Worm (Caenorhabditis elegans) whole organism, midembryonic: Measurements from ENCODE around the gene srw-23.

ENCODE experiments used
- T22C8.4 ChIP-seq: fragments of 200-800 bp; sonication (Bioruptor generic); IDR thresholded peaks from 2 replicates; pipeline ENCODE4 v1.3.6; 2022; ENCODE audit warnings: missing genetic modification characterization, missing compliant biosample characterization
- cog-1 ChIP-seq: sonication (generic microtip); optimal IDR thresholded peaks from 2 replicates; lab custom pipeline; 2016; ENCODE audit warnings: missing genetic modification characterization, missing compliant biosample characterization
- flt-1 ChIP-seq: fragments of 200-800 bp; sonication (Bioruptor generic); IDR thresholded peaks from 2 replicates; pipeline ENCODE4 v1.3.6; 2022; ENCODE audit warnings: missing genetic modification characterization, missing compliant biosample characterization
- klf-2 ChIP-seq: fragments of 200-800 bp; sonication (Bioruptor generic); conservative IDR thresholded peaks from 2 replicates; pipeline ENCODE4 v1.3.6; 2022; ENCODE audit warnings: missing genetic modification reagents, missing genetic modification characterization, missing compliant biosample characterization
- med-1 ChIP-seq: sonication (generic microtip); optimal IDR thresholded peaks from 2 replicates; lab custom pipeline; 2017; ENCODE audit warnings: missing genetic modification characterization, mild to moderate bottlenecking, missing compliant biosample characterization, antibody characterized with exemption, missing genetic modification reagents; ENCODE audit not compliant: insufficient read depth
- ref-1 ChIP-seq: fragments of 200-800 bp; sonication (Bioruptor generic); conservative IDR thresholded peaks from 2 replicates; pipeline ENCODE4 v1.3.6; 2022; ENCODE audit warnings: missing genetic modification reagents, missing genetic modification characterization, missing compliant biosample characterization
- tab-1 ChIP-seq: fragments of 200-800 bp; sonication (Bioruptor generic); IDR thresholded peaks from 2 replicates; pipeline ENCODE4 v1.3.6; 2022; ENCODE audit warnings: missing genetic modification characterization, missing compliant biosample characterization
- ztf-23 ChIP-seq: fragments of 200-800 bp; sonication (Bioruptor generic); IDR thresholded peaks from 2 replicates; pipeline ENCODE4 v1.3.6; 2022; ENCODE audit warnings: missing genetic modification reagents, missing genetic modification characterization, missing compliant biosample characterization
- ztf-29 ChIP-seq: fragments of 200-800 bp; sonication (Bioruptor generic); IDR thresholded peaks from 2 replicates; pipeline ENCODE4 v1.3.6; 2022; ENCODE audit warnings: missing genetic modification reagents, missing genetic modification characterization, missing compliant biosample characterization

The srw-23 gene

DNA sequence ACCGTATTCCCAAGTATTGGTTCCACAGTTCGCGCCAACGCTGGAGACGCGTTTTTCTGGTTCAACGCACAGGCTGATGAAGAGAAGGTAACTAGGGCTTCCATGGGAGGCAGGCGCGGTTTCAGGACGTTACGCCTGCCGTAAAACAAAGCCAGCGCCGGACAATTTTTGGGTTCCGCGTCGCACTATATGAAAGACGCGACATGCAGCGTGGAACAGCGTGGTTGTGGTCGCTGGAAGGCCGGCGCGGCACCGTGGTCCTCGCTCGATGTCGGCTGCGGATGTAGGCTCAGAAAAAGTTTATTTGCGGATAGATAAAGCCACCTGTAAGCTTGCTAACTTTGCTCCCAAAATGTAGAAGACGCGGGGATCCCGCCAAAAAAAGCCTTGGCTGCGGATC lies 35.3 kb upstream of the srw-23 start:
- no peak for TF ChIP-seq cog-1 (tag; lab: Kevin White, UChicago)
- TF ChIP-seq ref-1, result no peak
- no peak for TF ChIP-seq klf-2
- no peak for TF ChIP-seq tab-1 (GFP tag; lab: Robert Waterston, UW)
- no peak for TF ChIP-seq flt-1 (GFP tag; lab: Robert Waterston, UW)

DNA sequence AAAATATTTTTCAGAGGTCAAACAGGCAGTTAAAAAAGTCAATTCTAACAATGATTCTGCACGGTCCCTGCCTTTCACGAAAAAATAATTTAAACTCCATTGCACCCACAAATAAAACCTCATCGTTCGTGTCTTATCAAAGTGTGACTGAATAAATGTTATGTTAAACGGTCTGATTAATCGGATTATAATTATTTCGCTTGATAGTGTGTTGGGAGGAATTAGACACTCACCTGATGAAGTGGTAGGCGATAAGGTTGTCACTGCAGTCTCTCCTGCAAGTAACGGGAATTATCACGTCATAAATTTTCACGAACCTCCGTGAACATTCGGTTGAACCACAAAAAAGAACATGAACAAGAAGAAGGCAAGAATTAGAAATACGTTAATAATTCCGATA lies 33.5 kb upstream of the srw-23 start:
- TF ChIP-seq ztf-23, result no peak
- no peak for TF ChIP-seq tab-1 (GFP tag; lab: Robert Waterston, UW)
- no peak for TF ChIP-seq klf-2
- TF ChIP-seq med-1, result no peak
- no peak for TF ChIP-seq ztf-29
- no peak for TF ChIP-seq flt-1 (GFP tag; lab: Robert Waterston, UW)
- TF ChIP-seq T22C8.4, result no peak
- no peak for TF ChIP-seq ref-1
- TF ChIP-seq cog-1 (tag; lab: Kevin White, UChicago), result no peak

DNA sequence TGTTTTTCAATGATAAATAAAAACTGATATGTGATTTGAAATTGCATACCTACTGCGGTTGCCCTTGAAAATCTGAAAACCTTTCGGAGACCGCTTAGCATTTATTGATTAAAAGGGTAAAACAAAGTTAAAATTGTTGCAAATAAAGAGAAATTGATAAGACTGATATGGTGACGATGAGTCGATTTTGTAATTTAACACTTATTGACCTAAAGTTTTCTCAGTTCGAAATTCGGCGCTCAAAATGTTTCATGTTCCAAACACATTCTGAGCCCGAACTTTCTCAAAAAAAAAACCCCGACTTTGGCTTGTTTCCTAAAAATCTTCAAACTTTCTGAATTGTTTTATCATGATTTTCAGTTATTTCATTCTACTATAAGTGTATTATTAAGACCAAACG lies 32.8 kb upstream of the srw-23 start, which contains the start of gene clec-40:
Gene clec-40, minus strand, starts transcription at position 101 of the 400 bp plus-strand sequence.
- TF ChIP-seq cog-1 (tag; lab: Kevin White, UChicago) (no peak), klf-2 (no peak), ztf-29 (no peak), ztf-23 (no peak), flt-1 (GFP tag; lab: Robert Waterston, UW) (no peak), ref-1 (no peak), med-1 (no peak), tab-1 (GFP tag; lab: Robert Waterston, UW) (no peak), T22C8.4 (no peak)

DNA sequence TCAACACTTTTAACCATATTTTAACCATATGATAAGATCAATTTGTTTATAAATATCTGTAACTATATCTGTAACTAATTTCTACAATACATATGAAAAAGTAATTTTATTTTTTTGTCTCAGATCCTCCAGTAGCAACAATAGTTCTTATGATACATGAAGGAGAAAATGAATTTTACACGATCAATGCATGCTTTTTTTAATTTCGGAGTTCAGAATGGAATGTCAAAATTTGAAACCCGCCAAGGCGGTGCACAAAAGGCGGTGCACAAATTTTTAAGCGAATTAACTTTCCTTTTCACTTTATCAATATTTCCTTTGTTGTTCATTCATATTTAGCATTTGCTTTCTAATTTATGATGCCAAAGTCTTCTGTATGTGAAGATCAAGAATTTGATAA lies 30.8 kb upstream of the srw-23 start, which contains the start of gene clec-25:
Gene clec-25, plus strand, starts transcription at position 301 of the 400 bp plus-strand sequence.
- TF ChIP-seq klf-2 (no peak), cog-1 (tag; lab: Kevin White, UChicago) (no peak), ztf-29 (no peak), flt-1 (GFP tag; lab: Robert Waterston, UW) (no peak), T22C8.4 (no peak)

DNA sequence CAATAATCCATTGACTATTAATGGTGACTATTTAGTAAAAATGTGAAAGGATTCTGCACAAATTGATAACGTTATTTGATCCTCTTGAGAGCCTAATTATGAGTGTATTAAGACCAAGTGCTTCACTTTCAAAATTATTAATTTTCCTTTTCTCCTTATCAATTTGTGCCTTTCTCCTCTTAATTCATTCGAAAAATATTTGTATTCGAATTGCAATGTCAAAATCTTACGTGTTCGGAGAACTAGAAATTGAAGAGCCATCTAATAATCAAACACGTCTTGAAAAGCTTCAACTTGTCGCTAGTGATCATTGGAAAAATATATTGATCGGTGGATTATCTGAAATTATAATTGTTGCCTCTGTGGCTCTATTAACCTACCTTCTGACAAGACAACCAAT lies 25.2 kb upstream of the srw-23 start, which contains the start of the genes clec-36 and clec-26:
Gene clec-36, minus strand, starts transcription at position 101 of the 400 bp plus-strand sequence.
Gene clec-26, plus strand, starts transcription at position 114 of the 400 bp plus-strand sequence.
- TF ChIP-seq T22C8.4 (no peak), ztf-23 (no peak), tab-1 (GFP tag; lab: Robert Waterston, UW) (no peak)

DNA sequence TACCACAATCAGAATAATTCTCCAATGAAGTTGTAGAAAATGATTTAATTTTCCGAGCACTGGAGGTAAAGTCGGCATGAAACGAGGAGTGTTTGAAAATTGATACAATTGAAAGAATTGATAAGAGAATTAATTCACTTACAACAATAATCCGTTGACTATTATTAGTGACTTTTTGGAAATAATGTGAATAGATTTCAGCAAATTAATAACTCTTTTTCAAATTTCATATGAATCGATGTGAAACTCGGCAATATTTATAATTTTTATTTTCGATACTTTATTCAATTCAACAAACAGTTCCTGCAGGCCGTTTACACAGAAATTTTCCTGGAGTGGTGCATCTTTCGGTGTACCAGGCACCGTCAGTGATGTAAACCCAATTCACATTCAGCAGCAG lies 21.7 kb upstream of the srw-23 start, which contains the start of gene clec-37:
Gene clec-37, minus strand, starts transcription at position 101 of the 400 bp plus-strand sequence.
- TF ChIP-seq ztf-29 (no peak), klf-2 (no peak), cog-1 (tag; lab: Kevin White, UChicago) (no peak), tab-1 (GFP tag; lab: Robert Waterston, UW) (no peak), med-1 (no peak), ztf-23 (no peak), T22C8.4 (no peak), ref-1 (no peak), flt-1 (GFP tag; lab: Robert Waterston, UW) (no peak)

DNA sequence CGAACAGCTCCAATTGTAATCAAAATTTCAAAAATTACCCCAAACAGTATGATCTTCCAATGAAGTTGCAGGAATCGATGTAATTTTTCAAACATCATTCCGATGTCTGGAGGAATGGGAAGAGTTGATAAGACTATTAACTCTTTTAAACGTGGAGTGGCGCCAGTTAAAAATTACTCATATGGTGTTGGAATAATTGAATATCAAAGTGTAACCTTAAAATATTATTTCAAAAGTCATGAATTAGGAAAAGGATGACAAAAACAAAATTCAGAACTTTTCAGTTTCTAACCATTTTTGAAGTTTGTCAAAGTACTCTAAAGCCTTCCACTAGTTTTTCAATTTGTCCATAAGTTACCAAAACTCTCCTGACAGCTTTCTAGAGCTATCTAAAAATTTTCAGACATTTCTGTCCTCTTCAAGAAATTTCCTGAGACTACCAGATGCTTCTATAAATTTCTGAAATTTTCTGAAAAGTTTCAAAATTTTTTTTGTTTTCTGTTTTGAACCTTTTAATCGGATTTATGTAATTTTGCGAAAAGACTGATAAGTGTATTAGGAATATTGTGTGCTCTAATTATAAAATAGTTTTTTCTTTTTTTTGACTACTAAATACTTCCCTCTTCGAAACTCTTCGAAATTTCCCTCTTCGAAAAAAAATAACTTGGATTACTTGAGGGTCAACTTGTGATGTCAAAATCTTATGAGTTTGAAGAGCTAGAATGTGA lies 19.6 kb upstream of the srw-23 start, which contains the start of the genes clec-35 and clec-27:
Gene clec-35, minus strand, starts transcription at position 101 of the 728 bp plus-strand sequence.
Gene clec-27, plus strand, starts transcription at position 678 of the 728 bp plus-strand sequence.
- TF ChIP-seq ztf-23, result no peak
- TF ChIP-seq tab-1 (GFP tag; lab: Robert Waterston, UW), result no peak
- no peak for TF ChIP-seq ztf-29
- no peak for TF ChIP-seq klf-2
- no peak for TF ChIP-seq ref-1

DNA sequence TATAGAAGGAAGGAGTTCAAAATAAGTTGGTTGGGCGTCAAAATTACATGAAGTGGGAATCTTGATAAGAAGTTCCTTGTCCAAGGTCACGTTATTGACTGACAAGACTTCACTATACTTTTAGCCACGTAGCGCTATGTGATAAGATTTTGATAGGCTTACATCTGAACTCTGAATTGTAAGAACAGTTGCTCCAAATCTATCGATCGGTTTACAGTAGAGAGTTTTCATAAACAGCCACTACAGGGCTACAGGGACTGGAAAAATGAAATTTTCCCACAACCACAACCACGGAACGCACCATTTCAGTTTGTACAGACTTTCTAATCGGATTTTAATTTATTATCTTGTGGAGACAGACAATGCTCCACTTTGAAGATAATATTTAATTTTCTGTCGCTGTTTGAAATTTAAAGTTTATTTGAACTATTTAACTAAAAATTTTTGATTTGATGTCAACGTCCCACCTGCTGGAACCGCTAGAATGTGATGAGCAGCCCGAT lies 15.7 kb upstream of the srw-23 start, which contains the start of the genes clec-31 and clec-22:
Gene clec-31, minus strand, starts transcription at position 101 of the 503 bp plus-strand sequence.
Gene clec-22, plus strand, starts transcription at position 453 of the 503 bp plus-strand sequence.
- TF ChIP-seq klf-2 (no peak), ztf-23 (no peak), tab-1 (GFP tag; lab: Robert Waterston, UW) (no peak), ztf-29 (no peak), cog-1 (tag; lab: Kevin White, UChicago) (no peak), med-1 (no peak), T22C8.4 (no peak), ref-1 (no peak), flt-1 (GFP tag; lab: Robert Waterston, UW) (no peak)

DNA sequence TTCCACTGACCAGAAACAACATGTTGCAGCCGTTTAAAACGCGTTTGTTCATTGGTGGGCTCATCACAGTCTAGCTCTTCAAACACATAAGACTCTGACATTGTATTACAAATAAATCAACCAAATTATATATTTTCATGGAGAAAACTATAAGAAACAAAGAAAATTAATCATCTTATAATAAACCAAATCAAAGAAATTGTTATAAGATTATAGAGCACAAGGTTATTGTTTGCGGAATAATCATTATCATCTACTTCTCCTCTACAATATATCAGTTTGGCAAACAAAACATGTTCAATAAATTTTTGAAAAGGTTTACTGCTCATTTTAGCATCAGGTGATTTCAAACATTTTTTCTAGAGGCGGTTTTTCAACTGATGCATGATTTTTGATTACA lies 12.0 kb upstream of the srw-23 start, which contains the start of the genes clec-32 and clec-24:
Gene clec-32, minus strand, starts transcription at position 101 of the 400 bp plus-strand sequence.
Gene clec-24, plus strand, starts transcription at position 294 of the 400 bp plus-strand sequence.
- TF ChIP-seq T22C8.4 (no peak), cog-1 (tag; lab: Kevin White, UChicago) (no peak), flt-1 (GFP tag; lab: Robert Waterston, UW) (no peak), med-1 (no peak), ref-1 (no peak), ztf-23 (no peak)

DNA sequence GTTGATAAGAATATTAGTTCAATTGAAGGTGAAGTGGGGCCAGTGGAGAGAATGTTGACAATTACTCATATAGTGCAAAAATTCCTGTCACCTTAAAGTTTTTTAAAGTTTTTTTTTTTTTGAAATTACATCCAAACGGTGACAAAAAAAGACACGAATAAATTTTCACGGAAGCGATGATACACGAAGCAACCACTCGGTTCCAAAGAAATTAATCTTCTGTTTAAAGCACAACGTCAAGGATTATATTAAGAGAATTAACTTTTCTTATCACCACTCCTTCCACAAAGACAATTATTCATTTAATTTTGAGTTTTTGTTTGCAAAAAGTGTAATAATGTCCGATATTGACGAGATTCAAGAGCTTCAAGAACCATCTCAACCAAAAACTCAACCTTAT lies 8.3 kb upstream of the srw-23 start, which contains the start of gene clec-28:
Gene clec-28, plus strand, starts transcription at position 301 of the 400 bp plus-strand sequence.
- TF ChIP-seq ztf-29 (no peak), tab-1 (GFP tag; lab: Robert Waterston, UW) (no peak), med-1 (no peak), klf-2 (no peak), ref-1 (no peak), flt-1 (GFP tag; lab: Robert Waterston, UW) (no peak), ztf-23 (no peak), T22C8.4 (no peak), cog-1 (tag; lab: Kevin White, UChicago) (no peak)

DNA sequence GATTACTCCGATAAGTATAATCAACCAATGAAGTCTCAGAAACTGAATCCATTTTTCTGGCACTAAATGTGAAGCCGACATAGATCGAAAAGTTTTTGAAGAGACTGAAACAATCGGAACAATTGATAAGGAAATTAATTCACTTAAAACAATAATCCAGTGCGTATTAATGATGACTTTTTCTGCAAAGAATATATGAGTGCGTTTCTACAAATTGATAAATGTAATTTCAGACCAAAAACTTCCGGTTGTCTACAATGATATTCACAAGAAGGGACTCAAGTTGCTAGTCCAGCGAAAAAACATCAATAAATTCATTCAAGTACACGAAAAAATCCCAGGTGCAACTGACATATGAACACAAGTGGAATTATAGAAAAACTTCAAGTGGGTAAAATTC lies 4.0 kb upstream of the srw-23 start, which contains the start of gene clec-33:
Gene clec-33, minus strand, starts transcription at position 101 of the 400 bp plus-strand sequence.
- TF ChIP-seq cog-1 (tag; lab: Kevin White, UChicago) (no peak), T22C8.4 (no peak), ref-1 (no peak), ztf-23 (no peak), med-1 (no peak), klf-2 (no peak), flt-1 (GFP tag; lab: Robert Waterston, UW) (no peak), tab-1 (GFP tag; lab: Robert Waterston, UW) (no peak), ztf-29 (no peak)
